Fruit fly (Drosophila melanogaster) whole organism, wandering third instar larva: Measurements from ENCODE around the gene CG14210.

Experiments
- Abd-B ChIP-seq: fragments of >200 bp; optimal IDR thresholded peaks from 2 replicates; lab custom pipeline; 2017; ENCODE audit warnings: missing biosample characterization, missing genetic modification characterization
- CG32264 ChIP-seq: fragments of 200-800 bp; sonication (Bioruptor generic); optimal IDR thresholded peaks from 2 replicates; lab custom pipeline; 2016; ENCODE audit warnings: missing biosample characterization, missing genetic modification characterization
- CG9705 ChIP-seq: fragments of 200-800 bp; sonication (Bioruptor generic); optimal IDR thresholded peaks from 2 replicates; lab custom pipeline; 2018; ENCODE audit warnings: missing biosample characterization, mild to moderate bottlenecking, missing genetic modification characterization
- CrebA ChIP-seq: fragments of 200-800 bp; sonication (Bioruptor generic); optimal IDR thresholded peaks from 2 replicates; lab custom pipeline; 2016; ENCODE audit warnings: missing biosample characterization, mild to moderate bottlenecking, missing genetic modification characterization, borderline replicate concordance
- Dfd ChIP-seq: fragments of >200 bp; optimal IDR thresholded peaks from 2 replicates; lab custom pipeline; 2017; ENCODE audit warnings: missing biosample characterization, missing genetic modification characterization
- Dif ChIP-seq: fragments of 200-275, 200-300 bp; sonication (Bioruptor generic); optimal IDR thresholded peaks from 2 replicates; lab custom pipeline; 2018; ENCODE audit warnings: missing biosample characterization, missing genetic modification characterization; ENCODE audit not compliant: partially characterized antibody
- HLH106 ChIP-seq: fragments of 200-800 bp; optimal IDR thresholded peaks from 3 replicates; lab custom pipeline; 2019; ENCODE audit warnings: missing biosample characterization, mild to moderate bottlenecking, missing genetic modification characterization, moderate library complexity
- Hnf4 ChIP-seq: fragments of 200-800 bp; sonication (Bioruptor generic); optimal IDR thresholded peaks from 2 replicates; lab custom pipeline; 2016; ENCODE audit warnings: missing biosample characterization, mild to moderate bottlenecking, missing genetic modification characterization
- Hr78 ChIP-seq: fragments of >200 bp; optimal IDR thresholded peaks from 2 replicates; lab custom pipeline; 2017; ENCODE audit warnings: missing biosample characterization, missing genetic modification characterization
- Hr83 ChIP-seq: fragments of 200-300 bp; sonication (Bioruptor generic); optimal IDR thresholded peaks from 2 replicates; lab custom pipeline; 2016; ENCODE audit warnings: missing biosample characterization, mild to moderate bottlenecking, missing genetic modification characterization, moderate library complexity; ENCODE audit not compliant: poor library complexity, severe bottlenecking
- Jra ChIP-seq: sonication (Bioruptor generic); optimal IDR thresholded peaks from 2 replicates; lab custom pipeline; 2016; ENCODE audit warnings: missing biosample characterization, missing genetic modification characterization
- Mio ChIP-seq: sonication (Bioruptor generic); optimal IDR thresholded peaks from 2 replicates; lab custom pipeline; 2016; ENCODE audit warnings: missing biosample characterization, missing genetic modification characterization
- Myc ChIP-seq: fragments of >200 bp; optimal IDR thresholded peaks from 2 replicates; lab custom pipeline; 2017
- OdsH ChIP-seq: fragments of 200-800 bp; sonication (Bioruptor generic); optimal IDR thresholded peaks from 2 replicates; lab custom pipeline; 2016; ENCODE audit warnings: missing biosample characterization, mild to moderate bottlenecking, missing genetic modification characterization
- Rel ChIP-seq, 2 experiments: fragments of 200-800 bp; sonication (Bioruptor generic) in 1 of 2; optimal IDR thresholded peaks; 2 replicates in 1 of 2; 3 replicates in 1 of 2; lab custom pipeline; 2016 to 2019; ENCODE audit warnings: mild to moderate bottlenecking in 2 of 2, missing biosample characterization in 2 of 2, missing genetic modification characterization in 2 of 2, moderate library complexity in 1 of 2
- Sp1 ChIP-seq: fragments of 200-800 bp; sonication (Bioruptor generic); optimal IDR thresholded peaks from 3 replicates; lab custom pipeline; 2019; ENCODE audit warnings: missing biosample characterization, mild to moderate bottlenecking, missing genetic modification characterization, moderate library complexity
- Vsx2 ChIP-seq: fragments of 200-300, 225-300 bp; sonication (Bioruptor generic); optimal IDR thresholded peaks from 2 replicates; lab custom pipeline; 2018; ENCODE audit warnings: missing biosample characterization, missing genetic modification characterization; ENCODE audit not compliant: partially characterized antibody
- br ChIP-seq: fragments of 200-800 bp; sonication (Bioruptor generic); optimal IDR thresholded peaks from 2 replicates; lab custom pipeline; 2016; ENCODE audit warnings: missing biosample characterization, missing genetic modification characterization
- brk ChIP-seq: fragments of 200-800 bp; sonication (Bioruptor generic); optimal IDR thresholded peaks from 2 replicates; lab custom pipeline; 2016; ENCODE audit warnings: missing biosample characterization, mild to moderate bottlenecking, missing genetic modification characterization
- dl ChIP-seq, 2 experiments: fragments of 175-275, 200-275 bp in 1 of 2; fragments of 200-275 bp in 1 of 2; sonication (Bioruptor generic); optimal IDR thresholded peaks; lab custom pipeline; 2018; ENCODE audit warnings: mild to moderate bottlenecking in 2 of 2, missing biosample characterization in 2 of 2, missing genetic modification characterization in 2 of 2, moderate library complexity in 2 of 2; ENCODE audit not compliant: partially characterized antibody in 2 of 2, insufficient read depth in 1 of 2
- dmrt93B ChIP-seq: fragments of 200-800 bp; sonication (Bioruptor generic); optimal IDR thresholded peaks from 2 replicates; lab custom pipeline; 2018; ENCODE audit warnings: missing biosample characterization, mild to moderate bottlenecking, missing genetic modification characterization
- ey ChIP-seq: fragments of 200-800 bp; sonication (Bioruptor generic); optimal IDR thresholded peaks from 2 replicates; lab custom pipeline; 2016; ENCODE audit warnings: missing biosample characterization, missing genetic modification characterization
- foxo ChIP-seq, 2 experiments: fragments of 200-800 bp; sonication (Bioruptor generic); optimal IDR thresholded peaks; 2 replicates in 1 of 2; 3 replicates in 1 of 2; lab custom pipeline; 2016 to 2017; ENCODE audit warnings: missing biosample characterization in 2 of 2, missing genetic modification characterization in 2 of 2
- fru ChIP-seq: fragments of 200-800 bp; sonication (Bioruptor generic); optimal IDR thresholded peaks from 3 replicates; lab custom pipeline; 2016; ENCODE audit warnings: missing biosample characterization, mild to moderate bottlenecking, missing genetic modification characterization
- h ChIP-seq: fragments of 200-800 bp; sonication (Bioruptor generic); optimal IDR thresholded peaks from 3 replicates; lab custom pipeline; 2016; ENCODE audit warnings: missing biosample characterization, mild to moderate bottlenecking, missing genetic modification characterization
- jim ChIP-seq: fragments of 175-275, 200-325 bp; sonication (Bioruptor generic); optimal IDR thresholded peaks from 2 replicates; lab custom pipeline; 2016; ENCODE audit warnings: missing biosample characterization, mild to moderate bottlenecking, missing genetic modification characterization
- lola ChIP-seq: fragments of >200 bp; optimal IDR thresholded peaks from 2 replicates; lab custom pipeline; 2017; ENCODE audit warnings: missing biosample characterization, missing genetic modification characterization
- pan ChIP-seq: fragments of >200 bp; optimal IDR thresholded peaks from 2 replicates; lab custom pipeline; 2017
- psq ChIP-seq: fragments of 200-800 bp; sonication (Bioruptor generic); optimal IDR thresholded peaks from 3 replicates; lab custom pipeline; 2017; ENCODE audit warnings: missing biosample characterization, mild to moderate bottlenecking, missing genetic modification characterization, moderate library complexity
- rgr ChIP-seq: fragments of 200-800 bp; sonication (Bioruptor generic); optimal IDR thresholded peaks from 3 replicates; lab custom pipeline; 2016; ENCODE audit warnings: missing biosample characterization, mild to moderate bottlenecking, missing genetic modification characterization
- sage ChIP-seq: fragments of 200-800 bp; sonication (Bioruptor generic); optimal IDR thresholded peaks from 2 replicates; lab custom pipeline; 2016; ENCODE audit warnings: missing biosample characterization, mild to moderate bottlenecking, missing genetic modification characterization
- sv ChIP-seq: fragments of 200-800 bp; sonication (Bioruptor generic); optimal IDR thresholded peaks from 3 replicates; lab custom pipeline; 2016; ENCODE audit warnings: missing biosample characterization, missing genetic modification characterization
- tai ChIP-seq: sonication (Bioruptor generic); optimal IDR thresholded peaks from 2 replicates; lab custom pipeline; 2016; ENCODE audit warnings: missing biosample characterization, missing genetic modification characterization
- usp ChIP-seq: fragments of >200 bp; optimal IDR thresholded peaks from 2 replicates; lab custom pipeline; 2017; ENCODE audit warnings: missing biosample characterization, missing genetic modification characterization
- woc ChIP-seq: sonication (Bioruptor generic); optimal IDR thresholded peaks from 2 replicates; lab custom pipeline; 2016; ENCODE audit warnings: missing biosample characterization, mild to moderate bottlenecking, missing genetic modification characterization

The CG14210 gene

DNA sequence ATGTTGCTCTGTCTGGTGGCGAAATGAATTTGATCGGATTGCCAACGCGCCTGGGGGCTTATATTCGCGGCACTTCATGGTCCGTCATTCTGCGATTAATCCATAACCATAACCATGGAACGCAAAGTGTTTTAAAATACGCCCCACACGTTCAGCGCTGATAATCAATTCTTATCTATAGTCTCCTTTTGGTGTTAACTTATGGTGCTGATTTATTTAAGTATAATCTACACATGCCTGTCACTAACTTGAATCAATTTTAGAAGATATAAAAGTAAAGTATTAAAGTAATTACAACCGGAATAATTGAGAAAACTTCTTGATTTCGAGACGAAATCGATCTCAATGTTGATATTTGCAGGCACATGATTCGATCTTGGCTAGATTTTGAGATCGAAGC, 25.9 kb upstream of the CG14210 start, which contains the start of gene CG14219:
Gene CG14219, minus strand, starts transcription at position 101 of the 400 bp plus-strand sequence.
- TF ChIP-seq Sp1 = no peak
- no peak for TF ChIP-seq Hr83 (GFP tag; lab: Kevin White, UChicago)
- no peak for TF ChIP-seq psq (GFP tag; lab: Kevin White, UChicago)
- no peak for TF ChIP-seq ey (GFP tag; lab: Kevin White, UChicago)
- no peak for TF ChIP-seq CrebA
- no peak for TF ChIP-seq Jra
- no peak for TF ChIP-seq usp (GFP tag; lab: Kevin White, UChicago)
- no peak for TF ChIP-seq OdsH
- TF ChIP-seq Hr78 (GFP tag; lab: Kevin White, UChicago) = no peak
- no peak for TF ChIP-seq dl (GFP tag; optimal IDR thresholded peaks at IDR 0.05; lab: Kevin White, UChicago; ENCODE audit: insufficient read depth in 1 of 2, partially characterized antibody in 2 of 2)
- TF ChIP-seq jim (GFP tag; lab: Kevin White, UChicago) = no peak
- no peak for TF ChIP-seq fru (GFP tag; lab: Kevin White, UChicago)
- no peak for TF ChIP-seq tai (GFP tag; lab: Kevin White, UChicago)
- no peak for TF ChIP-seq Rel (GFP tag; optimal IDR thresholded peaks at IDR 0.05; lab: Kevin White, UChicago)
- TF ChIP-seq Rel (tag; optimal IDR thresholded peaks at IDR 0.05; lab: Kevin White, UChicago) = no peak

DNA sequence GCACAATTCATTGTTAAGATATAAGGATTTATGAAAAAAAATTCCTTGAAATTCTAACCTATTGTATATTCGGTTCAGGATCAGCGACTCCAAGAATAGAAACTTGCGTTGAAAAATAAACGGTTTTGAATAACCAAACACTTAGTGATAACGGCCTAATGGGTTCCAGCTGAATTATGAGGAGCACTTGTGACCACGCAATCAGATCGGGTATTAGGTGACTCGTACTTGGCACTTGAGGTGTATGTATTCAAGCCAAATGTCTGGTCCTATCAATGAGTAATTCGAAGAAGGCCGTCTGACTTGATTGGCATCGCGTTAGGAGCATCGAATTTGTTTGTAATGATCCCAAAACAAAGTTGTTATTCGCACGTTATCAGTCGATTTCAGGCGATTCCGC, 25.4 kb upstream of the CG14210 start:
- no peak for TF ChIP-seq Sp1
- no peak for TF ChIP-seq Dfd (GFP tag; lab: Kevin White, UChicago)
- TF ChIP-seq Myc (lab: Kevin White, UChicago) = no peak
- TF ChIP-seq HLH106 (tag; lab: Kevin White, UChicago) = no peak
- no peak for TF ChIP-seq usp (GFP tag; lab: Kevin White, UChicago)
- TF ChIP-seq pan (lab: Kevin White, UChicago) = no peak
- no peak for TF ChIP-seq h (GFP tag; lab: Kevin White, UChicago)
- no peak for TF ChIP-seq ey (GFP tag; lab: Kevin White, UChicago)
- no peak for TF ChIP-seq lola (GFP tag; lab: Kevin White, UChicago)
- no peak for TF ChIP-seq CG9705
- no peak for TF ChIP-seq Vsx2 (GFP tag; lab: Kevin White, UChicago)
- no peak for TF ChIP-seq tai (GFP tag; lab: Kevin White, UChicago)
- TF ChIP-seq Mio (GFP tag; lab: Kevin White, UChicago) = no peak
- TF ChIP-seq dmrt93B (GFP tag; lab: Kevin White, UChicago) = no peak

DNA sequence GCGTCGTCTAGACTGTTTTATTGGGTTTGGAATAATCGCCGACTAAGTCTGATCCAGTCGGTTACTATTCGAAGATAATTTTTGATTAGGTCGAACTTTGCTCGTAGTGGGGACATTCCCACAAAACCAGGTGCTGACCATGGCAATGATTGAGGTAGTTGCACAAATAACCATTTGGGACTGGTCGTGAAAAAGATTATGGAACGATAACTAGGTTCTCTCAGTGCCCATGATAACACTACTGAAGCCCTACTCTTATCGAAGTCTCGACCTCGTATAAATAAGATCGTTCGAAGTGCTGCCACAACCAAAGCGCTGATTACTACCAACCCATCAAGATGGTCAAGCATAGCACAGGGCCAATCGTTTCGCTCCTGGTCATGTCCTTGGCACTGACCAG, 23.7 kb upstream of the CG14210 start, which contains the start of gene CG14205:
Gene CG14205, plus strand, starts transcription at position 301 of the 400 bp plus-strand sequence.
- no peak for TF ChIP-seq br (GFP tag; lab: Kevin White, UChicago)
- no peak for TF ChIP-seq dmrt93B (GFP tag; lab: Kevin White, UChicago)
- TF ChIP-seq Hr83 (GFP tag; lab: Kevin White, UChicago) = no peak
- TF ChIP-seq Sp1 = no peak
- no peak for TF ChIP-seq Jra
- no peak for TF ChIP-seq rgr (GFP tag; lab: Kevin White, UChicago)
- no peak for TF ChIP-seq jim (GFP tag; lab: Kevin White, UChicago)
- TF ChIP-seq Vsx2 (GFP tag; lab: Kevin White, UChicago) = no peak
- TF ChIP-seq Dif (GFP tag; lab: Kevin White, UChicago) = no peak
- TF ChIP-seq CrebA = no peak
- no peak for TF ChIP-seq Rel (GFP tag; optimal IDR thresholded peaks at IDR 0.05; lab: Kevin White, UChicago)
- TF ChIP-seq Rel (tag; optimal IDR thresholded peaks at IDR 0.05; lab: Kevin White, UChicago) = no peak
- TF ChIP-seq sv (GFP tag; lab: Kevin White, UChicago) = no peak
- TF ChIP-seq ey (GFP tag; lab: Kevin White, UChicago) = no peak
- TF ChIP-seq usp (GFP tag; lab: Kevin White, UChicago) = no peak
- TF ChIP-seq Mio (GFP tag; lab: Kevin White, UChicago) = no peak
- TF ChIP-seq CG32264 = no peak
- TF ChIP-seq woc (GFP tag; lab: Kevin White, UChicago) = no peak

DNA sequence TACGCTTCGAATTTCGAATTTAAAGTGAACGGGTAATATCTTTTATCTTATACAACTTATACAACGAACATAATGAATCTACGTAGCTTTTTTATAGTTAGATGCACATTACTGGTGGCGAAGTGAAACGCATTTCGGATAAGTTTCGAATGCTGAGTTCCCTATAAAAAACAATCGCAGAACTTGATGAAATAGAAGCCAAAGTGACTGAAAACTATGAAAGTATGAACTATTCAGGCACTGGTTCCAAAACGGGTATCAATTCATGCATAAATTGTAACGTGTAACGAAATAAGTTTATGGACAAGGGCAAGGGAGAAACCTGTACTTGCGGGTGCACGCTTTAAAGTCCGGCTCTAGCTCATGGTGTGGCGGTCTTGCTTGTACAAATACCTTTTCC, 20.1 kb upstream of the CG14210 start:
- TF ChIP-seq brk = no peak
- TF ChIP-seq Mio (GFP tag; lab: Kevin White, UChicago) = no peak
- TF ChIP-seq OdsH = no peak
- TF ChIP-seq tai (GFP tag; lab: Kevin White, UChicago) = no peak
- TF ChIP-seq dmrt93B (GFP tag; lab: Kevin White, UChicago) = no peak
- TF ChIP-seq ey (GFP tag; lab: Kevin White, UChicago) = no peak
- TF ChIP-seq Abd-B (GFP tag; lab: Kevin White, UChicago) = no peak
- TF ChIP-seq Jra = no peak
- TF ChIP-seq usp (GFP tag; lab: Kevin White, UChicago) = no peak
- no peak for TF ChIP-seq foxo (GFP tag; optimal IDR thresholded peaks at IDR 0.05; lab: Kevin White, UChicago)
- TF ChIP-seq Dif (GFP tag; lab: Kevin White, UChicago) = no peak
- TF ChIP-seq sage = no peak
- no peak for TF ChIP-seq rgr (GFP tag; lab: Kevin White, UChicago)
- no peak for TF ChIP-seq Hnf4 (GFP tag; lab: Kevin White, UChicago)
- no peak for TF ChIP-seq sv (GFP tag; lab: Kevin White, UChicago)
- TF ChIP-seq fru (GFP tag; lab: Kevin White, UChicago) = no peak
- TF ChIP-seq Myc (lab: Kevin White, UChicago) = no peak
- no peak for TF ChIP-seq Rel (GFP tag; optimal IDR thresholded peaks at IDR 0.05; lab: Kevin White, UChicago)
- no peak for TF ChIP-seq Rel (tag; optimal IDR thresholded peaks at IDR 0.05; lab: Kevin White, UChicago)
- no peak for TF ChIP-seq Dfd (GFP tag; lab: Kevin White, UChicago)
